Worm (Caenorhabditis elegans): ENCODE results near the gene F25B3.5.

F25B3.5 gene

ce11 chrV:9616130-9616529 is 46.0 kb upstream of the F25B3.5 start:
- no peak for TF ChIP-seq lin-32 (GFP tag; optimal IDR thresholded peaks at IDR 0.05)
- no peak for TF ChIP-seq nhr-12 (tag; optimal IDR thresholded peaks at IDR 0.05)
- no peak for TF ChIP-seq nhr-76 (tag; optimal IDR thresholded peaks at IDR 0.05)
- no peak for TF ChIP-seq nhr-237 (tag; optimal IDR thresholded peaks at IDR 0.05)
- no peak for TF ChIP-seq sem-2 (GFP tag; optimal IDR thresholded peaks at IDR 0.05)
- no peak for TF ChIP-seq zip-8 (tag; optimal IDR thresholded peaks at IDR 0.05)
- TF ChIP-seq lin-13 (tag; optimal IDR thresholded peaks at IDR 0.05): no peak
- TF ChIP-seq mab-5 (tag; optimal IDR thresholded peaks at IDR 0.05): no peak
- no peak for TF ChIP-seq nhr-2 (tag; optimal IDR thresholded peaks at IDR 0.05)
- TF ChIP-seq ces-1 (GFP tag; optimal IDR thresholded peaks at IDR 0.05): no peak
- no peak for TF ChIP-seq cnd-1 (tag; optimal IDR thresholded peaks at IDR 0.05)
- no peak for TF ChIP-seq ham-2 (GFP tag; optimal IDR thresholded peaks at IDR 0.05)
- no peak for TF ChIP-seq unc-62 (GFP tag; optimal IDR thresholded peaks at IDR 0.05)

- TF ChIP-seq ces-1 (GFP tag; optimal IDR thresholded peaks at IDR 0.05): no peak
- TF ChIP-seq ceh-39 (tag; optimal IDR thresholded peaks at IDR 0.05): no peak
- TF ChIP-seq unc-62 (GFP tag; optimal IDR thresholded peaks at IDR 0.05): no peak
- TF ChIP-seq elt-3 (tag; optimal IDR thresholded peaks at IDR 0.05): no peak
- TF ChIP-seq ztf-11 (tag; optimal IDR thresholded peaks at IDR 0.05): no peak
- no peak for TF ChIP-seq elt-1 (tag; optimal IDR thresholded peaks at IDR 0.05; ENCODE audit: borderline replicate concordance, insufficient read depth)
- TF ChIP-seq drap-1 (GFP tag; optimal IDR thresholded peaks at IDR 0.05): no peak
- no peak for TF ChIP-seq nhr-2 (tag; optimal IDR thresholded peaks at IDR 0.05)
- TF ChIP-seq ham-2 (GFP tag; optimal IDR thresholded peaks at IDR 0.05): no peak
- no peak for TF ChIP-seq sem-2 (GFP tag; optimal IDR thresholded peaks at IDR 0.05)
- no peak for TF ChIP-seq lin-13 (tag; optimal IDR thresholded peaks at IDR 0.05)
- no peak for TF ChIP-seq sptf-1 (tag; optimal IDR thresholded peaks at IDR 0.05)
- no peak for TF ChIP-seq pha-4 (tag; optimal IDR thresholded peaks at IDR 0.05)
- no peak for TF ChIP-seq zip-8 (tag; optimal IDR thresholded peaks at IDR 0.05)
- TF ChIP-seq cnd-1 (tag; optimal IDR thresholded peaks at IDR 0.05): no peak
- TF ChIP-seq mep-1 (tag; optimal IDR thresholded peaks at IDR 0.05): no peak
- TF ChIP-seq flh-1 (GFP tag; optimal IDR thresholded peaks at IDR 0.05): no peak
Measured at ce11 chrV:9615725-9616124, 45.6 kb upstream of the F25B3.5 start, which contains the start of gene pqn-63. Gene pqn-63 (plus strand): TSS chrV:9616031.

ce11 chrV:9609217-9609616 is 39.1 kb upstream of the F25B3.5 start:
- TF ChIP-seq ceh-43 (GFP tag; optimal IDR thresholded peaks at IDR 0.05) (no peak), lin-32 (GFP tag; optimal IDR thresholded peaks at IDR 0.05) (no peak), lin-13 (tag; optimal IDR thresholded peaks at IDR 0.05) (no peak), lsy-2 (tag; optimal IDR thresholded peaks at IDR 0.05) (no peak), unc-62 (GFP tag; optimal IDR thresholded peaks at IDR 0.05) (no peak), hlh-1 (tag; optimal IDR thresholded peaks at IDR 0.05) (no peak), nhr-28 (tag; optimal IDR thresholded peaks at IDR 0.05) (no peak), pha-4 (tag; optimal IDR thresholded peaks at IDR 0.05) (no peak), zip-8 (tag; optimal IDR thresholded peaks at IDR 0.05) (no peak), tbx-8 (GFP tag; optimal IDR thresholded peaks at IDR 0.05) (no peak), unc-39 (tag; optimal IDR thresholded peaks at IDR 0.05) (no peak), ces-1 (GFP tag; optimal IDR thresholded peaks at IDR 0.05) (no peak), nhr-2 (tag; optimal IDR thresholded peaks at IDR 0.05) (no peak), cnd-1 (tag; optimal IDR thresholded peaks at IDR 0.05) (no peak)

- no peak for TF ChIP-seq bed-3 (GFP tag; optimal IDR thresholded peaks at IDR 0.05)
- TF ChIP-seq nhr-237 (tag; optimal IDR thresholded peaks at IDR 0.05): no peak
- no peak for TF ChIP-seq elt-1 (tag; optimal IDR thresholded peaks at IDR 0.05; ENCODE audit: borderline replicate concordance, insufficient read depth)
Measured at ce11 chrV:9608256-9608655, 38.2 kb upstream of the F25B3.5 start, which contains the start of gene dop-2. Gene dop-2 (plus strand): TSS chrV:9608556.

- no peak for TF ChIP-seq tbx-8 (GFP tag; optimal IDR thresholded peaks at IDR 0.05)
- no peak for TF ChIP-seq pha-4 (tag; optimal IDR thresholded peaks at IDR 0.05)
- TF ChIP-seq elt-1 (tag; optimal IDR thresholded peaks at IDR 0.05; ENCODE audit: borderline replicate concordance, insufficient read depth): no peak
- no peak for TF ChIP-seq M03D4.4 (tag; optimal IDR thresholded peaks at IDR 0.05)
- no peak for TF ChIP-seq unc-62 (GFP tag; optimal IDR thresholded peaks at IDR 0.05)
- no peak for TF ChIP-seq bed-3 (GFP tag; optimal IDR thresholded peaks at IDR 0.05)
- no peak for TF ChIP-seq lin-13 (tag; optimal IDR thresholded peaks at IDR 0.05)
- no peak for TF ChIP-seq mep-1 (tag; optimal IDR thresholded peaks at IDR 0.05)
- TF ChIP-seq nhr-12 (tag; optimal IDR thresholded peaks at IDR 0.05): no peak
- no peak for TF ChIP-seq nhr-2 (tag; optimal IDR thresholded peaks at IDR 0.05)
- no peak for TF ChIP-seq mls-2 (tag; optimal IDR thresholded peaks at IDR 0.05)
Measured at ce11 chrV:9590317-9590716, 20.2 kb upstream of the F25B3.5 start, which contains the start of gene K09G1.2. Gene K09G1.2 (plus strand): TSS chrV:9590617.
